Worm (Caenorhabditis elegans): Measurements from ENCODE around the gene srt-47.

srt-47 gene

DNA sequence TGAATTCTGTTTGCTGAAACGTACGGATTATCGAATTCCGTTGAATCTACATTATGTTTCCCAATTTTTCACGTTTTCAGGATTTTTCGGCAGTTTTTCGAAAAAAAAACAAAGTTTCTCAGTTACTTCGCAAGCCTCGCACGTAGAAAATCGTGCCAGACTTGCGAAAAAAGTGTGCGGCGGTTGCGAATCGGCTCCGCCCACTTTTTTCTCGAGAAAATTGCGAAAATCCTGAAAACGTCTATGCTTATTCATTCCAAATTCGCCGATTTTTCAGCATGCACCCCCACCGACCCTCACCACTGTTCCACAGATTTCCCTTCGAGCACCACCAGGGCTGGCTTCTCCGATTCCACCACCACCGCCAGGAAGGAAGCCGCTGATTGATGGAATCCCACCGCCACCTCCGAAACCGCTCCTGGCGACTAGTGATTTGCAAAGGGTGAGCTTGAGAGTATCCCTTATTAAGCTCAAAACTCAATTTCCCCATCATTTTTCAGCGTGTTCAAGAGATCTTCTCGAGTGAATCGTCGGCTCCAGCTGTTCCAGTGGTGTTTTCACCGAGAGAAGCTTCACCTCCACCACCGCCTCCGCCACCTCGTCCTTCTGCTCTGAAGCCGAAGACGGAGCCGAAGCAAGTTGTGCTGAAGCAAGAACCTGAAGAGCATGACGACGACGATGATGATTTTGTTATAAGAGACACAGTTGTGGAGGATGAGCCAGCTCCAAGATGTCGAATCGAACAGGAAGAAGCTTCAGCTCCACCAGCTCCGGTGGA is 10.8 kb downstream of the srt-47 start (continued):
- TF ChIP-seq F23B12.7 (tag; optimal IDR thresholded peaks at IDR 0.05; ENCODE audit: insufficient read depth), result no peak
- TF ChIP-seq C06A6.2 (GFP tag; conservative IDR thresholded peaks at IDR 0.05), result no peak
- TF ChIP-seq lin-26 (GFP tag; IDR thresholded peaks at IDR 0.05), result peak; percentile 67
- peak; percentile 41 for TF ChIP-seq hmg-1.2 (GFP tag; IDR thresholded peaks at IDR 0.05)
- no peak for TF ChIP-seq K12H6.12 (tag; optimal IDR thresholded peaks at IDR 0.05)
- peak; percentile 20 for TF ChIP-seq lsl-1 (GFP tag; optimal IDR thresholded peaks at IDR 0.05)
- TF ChIP-seq die-1 (tag; optimal IDR thresholded peaks at IDR 0.05), result no peak
- TF ChIP-seq F10E7.11 (tag; optimal IDR thresholded peaks at IDR 0.05), result no peak
- TF ChIP-seq madf-10 (tag; optimal IDR thresholded peaks at IDR 0.05), result no peak
- TF ChIP-seq madf-6 (GFP tag; IDR thresholded peaks at IDR 0.05), result peak; percentile 22; the same call in 1 of the 2 replicates
- no peak for TF ChIP-seq attf-5 (GFP tag; optimal IDR thresholded peaks at IDR 0.05)
- TF ChIP-seq Y95B8A.8 (GFP tag; IDR thresholded peaks at IDR 0.05), result no peak
- no peak for TF ChIP-seq nfya-2 (GFP tag; IDR thresholded peaks at IDR 0.05)
- no peak for TF ChIP-seq rcor-1 (GFP tag; IDR thresholded peaks at IDR 0.05)
- no peak for TF ChIP-seq B0035.1 (tag; optimal IDR thresholded peaks at IDR 0.05)
- no peak for TF ChIP-seq gei-17 (GFP tag; optimal IDR thresholded peaks at IDR 0.05)
- TF ChIP-seq snpc-1.1 (tag; optimal IDR thresholded peaks at IDR 0.05; ENCODE audit: insufficient read depth), result no peak
- TF ChIP-seq lag-1 (GFP tag; IDR thresholded peaks at IDR 0.05), result no peak
- no peak for TF ChIP-seq nhr-27 (tag; optimal IDR thresholded peaks at IDR 0.05)
- TF ChIP-seq F55B11.4 (tag; optimal IDR thresholded peaks at IDR 0.05; ENCODE audit: borderline replicate concordance, insufficient read depth), result no peak
- peak; percentile 49 for TF ChIP-seq hrde-1 (tag; optimal IDR thresholded peaks at IDR 0.05; ENCODE audit: borderline replicate concordance)
- TF ChIP-seq K11D2.4 (GFP tag; IDR thresholded peaks at IDR 0.05), result no peak
- no peak for TF ChIP-seq F22D6.2 (tag; optimal IDR thresholded peaks at IDR 0.05)
- no peak for TF ChIP-seq ceh-40 (GFP tag; IDR thresholded peaks at IDR 0.05)
- no peak for TF ChIP-seq lin-35 (GFP tag; optimal IDR thresholded peaks at IDR 0.05)
- TF ChIP-seq nhr-179 (tag; optimal IDR thresholded peaks at IDR 0.05), result no peak
- peak; percentile 25; the same call in 1 of the 2 replicates for TF ChIP-seq lir-1 (GFP tag; conservative IDR thresholded peaks at IDR 0.05)
- peak; percentile 77 for TF ChIP-seq F49E8.2 (tag; optimal IDR thresholded peaks at IDR 0.05; ENCODE audit: insufficient read depth)
- peak; percentile 92 for TF ChIP-seq attf-6 (GFP tag; IDR thresholded peaks at IDR 0.05)
- TF ChIP-seq rec-8 (tag; optimal IDR thresholded peaks at IDR 0.05), result no peak
- TF ChIP-seq snpc-4 (GFP tag; optimal IDR thresholded peaks at IDR 0.05), result peak; percentile 68
- TF ChIP-seq snpc-4 (tag; optimal IDR thresholded peaks at IDR 0.05), result peak in 3 of 4 experiments; percentile 58 to 91 (median 80)
- TF ChIP-seq nhr-80 (tag; optimal IDR thresholded peaks at IDR 0.05), result no peak
- no peak for TF ChIP-seq ccch-3 (GFP tag; optimal IDR thresholded peaks at IDR 0.05)
- no peak for TF ChIP-seq F57C9.4 (tag; optimal IDR thresholded peaks at IDR 0.05)
- 0 out of 2 replicates have a peak, but pooled peaks have one; percentile 40 for TF ChIP-seq Y56A3A.18 (GFP tag; IDR thresholded peaks at IDR 0.05)
- TF ChIP-seq chd-7 (tag; optimal IDR thresholded peaks at IDR 0.05), result peak; percentile 49
- peak; percentile 29 for TF ChIP-seq athp-1 (tag; optimal IDR thresholded peaks at IDR 0.05)
- peak; percentile 72 for TF ChIP-seq madf-3 (GFP tag; IDR thresholded peaks at IDR 0.05)
- no peak for TF ChIP-seq egl-44 (GFP tag; IDR thresholded peaks at IDR 0.05)
- TF ChIP-seq cebp-1 (GFP tag; IDR thresholded peaks at IDR 0.05), result no peak
- peak; percentile 44 for TF ChIP-seq cebp-1 (tag; optimal IDR thresholded peaks at IDR 0.05)
- TF ChIP-seq dox-1 (GFP tag; IDR thresholded peaks at IDR 0.05), result peak; percentile 63
- 0 out of 2 replicates have a peak, but pooled peaks have one; percentile 33 for TF ChIP-seq Y53F4B.3 (GFP tag; IDR thresholded peaks at IDR 0.05)
- TF ChIP-seq pbrm-1 (GFP tag; IDR thresholded peaks at IDR 0.05), result peak; percentile 40; the same call in 1 of the 2 replicates
- 0 out of 2 replicates have a peak, but pooled peaks have one; percentile 65 for TF ChIP-seq Y53G8AR.9 (GFP tag; conservative IDR thresholded peaks at IDR 0.05)
